Worm (Caenorhabditis elegans) whole organism, L2 larva: Measurements from ENCODE around the gene T04C12.7.

Source experiments
- ama-1 ChIP-seq: fragments of 150-350 bp; optimal IDR thresholded peaks from 2 replicates; lab custom pipeline; 2018; ENCODE audit warnings: inconsistent platforms
- fos-1 ChIP-seq: fragments of 150-350 bp; optimal IDR thresholded peaks from 2 replicates; lab custom pipeline; 2014; ENCODE audit warnings: missing biosample characterization, missing genetic modification characterization
- mab-5 ChIP-seq: fragments of 150-350 bp; optimal IDR thresholded peaks from 2 replicates; lab custom pipeline; 2014; ENCODE audit warnings: missing biosample characterization, missing genetic modification characterization
- nhr-12 ChIP-seq: fragments of 150-350 bp; optimal IDR thresholded peaks from 2 replicates; lab custom pipeline; 2014; ENCODE audit warnings: missing biosample characterization, missing genetic modification characterization
- nhr-6 ChIP-seq: fragments of 150-350 bp; optimal IDR thresholded peaks from 2 replicates; lab custom pipeline; 2014; ENCODE audit warnings: missing biosample characterization, missing genetic modification characterization
- nhr-77 ChIP-seq: fragments of 150-350 bp; optimal IDR thresholded peaks from 2 replicates; lab custom pipeline; 2014; ENCODE audit warnings: missing biosample characterization, missing genetic modification characterization
- unc-55 ChIP-seq: fragments of 150-350 bp; sonication (generic microtip); optimal IDR thresholded peaks from 3 replicates; lab custom pipeline; 2014; ENCODE audit warnings: missing biosample characterization, missing genetic modification reagents, missing genetic modification characterization
- ztf-11 ChIP-seq: sonication (generic microtip); optimal IDR thresholded peaks from 2 replicates; lab custom pipeline; 2017; ENCODE audit warnings: missing biosample characterization, missing genetic modification characterization

ce11 chrV:11048678-11049077 lies 5.2 kb upstream of the T04C12.7 start, which contains the start of gene srh-74:
- TF ChIP-seq mab-5 = no peak
- TF ChIP-seq unc-55 (GFP tag; lab: Kevin White, UChicago) = no peak
- no peak for TF ChIP-seq nhr-77 (tag; lab: Kevin White, UChicago)
- TF ChIP-seq nhr-12 = no peak
- no peak for TF ChIP-seq ama-1 (lab: Kevin White, UChicago)
- TF ChIP-seq fos-1 = no peak
- no peak for TF ChIP-seq nhr-6 (tag; lab: Kevin White, UChicago)
- no peak for TF ChIP-seq ztf-11
